Worm (Caenorhabditis elegans): ENCODE measurements around the gene T10H9.1.

The T10H9.1 gene

ce11 chrV:6649317-6649716 lies at the start of gene T10H9.1:
TSS of gene T10H9.1 (plus strand) at chrV:6649617.
- TF ChIP-seq ces-1 (GFP tag; optimal IDR thresholded peaks at IDR 0.05) (no peak), mep-1 (tag; optimal IDR thresholded peaks at IDR 0.05) (no peak), bed-3 (GFP tag; optimal IDR thresholded peaks at IDR 0.05) (no peak), elt-3 (tag; optimal IDR thresholded peaks at IDR 0.05) (no peak), nhr-12 (tag; optimal IDR thresholded peaks at IDR 0.05) (no peak), ceh-83 (GFP tag; optimal IDR thresholded peaks at IDR 0.05) (no peak), unc-39 (tag; optimal IDR thresholded peaks at IDR 0.05) (no peak), lin-13 (tag; optimal IDR thresholded peaks at IDR 0.05) (no peak), snpc-4 (tag; optimal IDR thresholded peaks at IDR 0.05) (no peak), M03D4.4 (tag; optimal IDR thresholded peaks at IDR 0.05) (no peak), zip-8 (tag; optimal IDR thresholded peaks at IDR 0.05) (no peak), sem-2 (GFP tag; optimal IDR thresholded peaks at IDR 0.05) (no peak), tbx-8 (GFP tag; optimal IDR thresholded peaks at IDR 0.05) (no peak), elt-1 (tag; optimal IDR thresholded peaks at IDR 0.05; ENCODE audit: borderline replicate concordance, insufficient read depth) (no peak), unc-120 (tag; optimal IDR thresholded peaks at IDR 0.05; ENCODE audit: poor library complexity, severe bottlenecking) (no peak)

- no peak for TF ChIP-seq blmp-1 (tag; optimal IDR thresholded peaks at IDR 0.05)
- no peak for TF ChIP-seq nhr-12 (tag; optimal IDR thresholded peaks at IDR 0.05)
- no peak for TF ChIP-seq lin-13 (tag; optimal IDR thresholded peaks at IDR 0.05)
- TF ChIP-seq zip-8 (tag; optimal IDR thresholded peaks at IDR 0.05): no peak
- no peak for TF ChIP-seq bed-3 (GFP tag; optimal IDR thresholded peaks at IDR 0.05)
- no peak for TF ChIP-seq lsy-2 (tag; optimal IDR thresholded peaks at IDR 0.05)
- no peak for TF ChIP-seq nhr-2 (tag; optimal IDR thresholded peaks at IDR 0.05)
- TF ChIP-seq hlh-1 (tag; optimal IDR thresholded peaks at IDR 0.05): no peak
- no peak for TF ChIP-seq nhr-237 (tag; optimal IDR thresholded peaks at IDR 0.05)
- no peak for TF ChIP-seq unc-120 (tag; optimal IDR thresholded peaks at IDR 0.05; ENCODE audit: poor library complexity, severe bottlenecking)
- no peak for TF ChIP-seq mab-5 (tag; optimal IDR thresholded peaks at IDR 0.05)
- no peak for TF ChIP-seq snpc-4 (tag; optimal IDR thresholded peaks at IDR 0.05)
- no peak for TF ChIP-seq pha-4 (tag; optimal IDR thresholded peaks at IDR 0.05)
- no peak for TF ChIP-seq nhr-76 (tag; optimal IDR thresholded peaks at IDR 0.05)
- TF ChIP-seq ceh-43 (GFP tag; optimal IDR thresholded peaks at IDR 0.05): no peak
Measured at ce11 chrV:6602556-6603062, 46.8 kb upstream of the T10H9.1 start, which contains the start of gene ZK1055.6. TSS of gene ZK1055.6 (minus strand) at chrV:6602606.

ce11 chrV:6605275-6605674 lies 44.1 kb upstream of the T10H9.1 start, which contains the start of gene ZK1055.7:
TSS of gene ZK1055.7 (minus strand) at chrV:6605375.
- no peak for TF ChIP-seq nhr-76 (tag; optimal IDR thresholded peaks at IDR 0.05)
- TF ChIP-seq unc-39 (tag; optimal IDR thresholded peaks at IDR 0.05): no peak
- TF ChIP-seq nhr-12 (tag; optimal IDR thresholded peaks at IDR 0.05): no peak
- no peak for TF ChIP-seq zip-8 (tag; optimal IDR thresholded peaks at IDR 0.05)
- TF ChIP-seq sem-2 (GFP tag; optimal IDR thresholded peaks at IDR 0.05): no peak
- no peak for TF ChIP-seq pha-4 (tag; optimal IDR thresholded peaks at IDR 0.05)
- no peak for TF ChIP-seq unc-62 (GFP tag; optimal IDR thresholded peaks at IDR 0.05)
- TF ChIP-seq bed-3 (GFP tag; optimal IDR thresholded peaks at IDR 0.05): no peak
- no peak for TF ChIP-seq nhr-28 (tag; optimal IDR thresholded peaks at IDR 0.05)
- TF ChIP-seq tbx-8 (GFP tag; optimal IDR thresholded peaks at IDR 0.05): no peak
- TF ChIP-seq cnd-1 (tag; optimal IDR thresholded peaks at IDR 0.05): no peak
- no peak for TF ChIP-seq elt-3 (tag; optimal IDR thresholded peaks at IDR 0.05)
- no peak for TF ChIP-seq drap-1 (GFP tag; optimal IDR thresholded peaks at IDR 0.05)
- no peak for TF ChIP-seq flh-1 (GFP tag; optimal IDR thresholded peaks at IDR 0.05)
- no peak for TF ChIP-seq ceh-83 (GFP tag; optimal IDR thresholded peaks at IDR 0.05)
- no peak for TF ChIP-seq ces-1 (GFP tag; optimal IDR thresholded peaks at IDR 0.05)
- no peak for TF ChIP-seq lin-32 (GFP tag; optimal IDR thresholded peaks at IDR 0.05)
- no peak for TF ChIP-seq unc-120 (tag; optimal IDR thresholded peaks at IDR 0.05; ENCODE audit: poor library complexity, severe bottlenecking)
- no peak for TF ChIP-seq lsy-2 (tag; optimal IDR thresholded peaks at IDR 0.05)

ce11 chrV:6606197-6606596 lies 43.2 kb upstream of the T10H9.1 start:
- TF ChIP-seq tbx-8 (GFP tag; optimal IDR thresholded peaks at IDR 0.05) (no peak), pha-4 (tag; optimal IDR thresholded peaks at IDR 0.05) (no peak), bed-3 (GFP tag; optimal IDR thresholded peaks at IDR 0.05) (no peak), elt-1 (tag; optimal IDR thresholded peaks at IDR 0.05; ENCODE audit: borderline replicate concordance, insufficient read depth) (no peak), nhr-237 (tag; optimal IDR thresholded peaks at IDR 0.05) (no peak), nhr-76 (tag; optimal IDR thresholded peaks at IDR 0.05) (no peak), hlh-1 (tag; optimal IDR thresholded peaks at IDR 0.05) (no peak), mls-2 (tag; optimal IDR thresholded peaks at IDR 0.05) (no peak), lin-13 (tag; optimal IDR thresholded peaks at IDR 0.05) (no peak), mep-1 (tag; optimal IDR thresholded peaks at IDR 0.05) (no peak), sptf-1 (tag; optimal IDR thresholded peaks at IDR 0.05) (no peak), drap-1 (GFP tag; optimal IDR thresholded peaks at IDR 0.05) (no peak), lsy-2 (tag; optimal IDR thresholded peaks at IDR 0.05) (no peak), ceh-83 (GFP tag; optimal IDR thresholded peaks at IDR 0.05) (no peak), nhr-28 (tag; optimal IDR thresholded peaks at IDR 0.05) (no peak)

Measured in whole organism, mixed stage, embryonic.